Fruit fly (Drosophila melanogaster) whole organism, pupa: ENCODE measurements around the gene fry.

Source experiments
- CG8159 ChIP-seq: fragments of 200-800 bp; sonication (Bioruptor generic); optimal IDR thresholded peaks from 3 replicates; lab custom pipeline; 2018; ENCODE audit warnings: missing biosample characterization, mild to moderate bottlenecking, missing genetic modification characterization, moderate library complexity
- rn ChIP-seq: fragments of 200-800 bp; sonication (Bioruptor generic); IDR thresholded peaks from 2 replicates; pipeline ENCODE4 v1.3.6; 2022; ENCODE audit warnings: missing biosample characterization, missing genetic modification characterization

dm6 chr3L:9713383-9713827, 34.5 kb upstream of the fry start, which contains the start of gene SH3PX1:
- TF ChIP-seq rn (GFP tag; lab: Robert Waterston, UW) (no peak), CG8159 (tag; lab: Kevin White, UChicago) (no peak)
